Fruit fly (Drosophila melanogaster) S2 (cell line): ENCODE measurements around the gene CG15891.

Experiments used
- CG8478 ChIP-seq: fragments of >200 bp; optimal IDR thresholded peaks from 2 replicates; lab custom pipeline; 2018
- CTCF ChIP-seq, 2 experiments: fragments of >200 bp; optimal IDR thresholded peaks; 2 replicates each; lab custom pipeline; 2018

CG15891 gene

dm6 chrX:6315583-6315982 is 20.4 kb upstream of the CG15891 start:
- TF ChIP-seq CTCF (optimal IDR thresholded peaks at IDR 0.05; lab: Kevin White, UChicago) (no peak), CG8478 (no peak)

- TF ChIP-seq CG8478 (no peak), CTCF (optimal IDR thresholded peaks at IDR 0.05; lab: Kevin White, UChicago) (no peak)
Measured at dm6 chrX:6311516-6311915, 16.4 kb upstream of the CG15891 start.

dm6 chrX:6310408-6310807 is 15.3 kb upstream of the CG15891 start:
- no peak for TF ChIP-seq CTCF (optimal IDR thresholded peaks at IDR 0.05; lab: Kevin White, UChicago)
- TF ChIP-seq CG8478 = no peak

- no peak for TF ChIP-seq CTCF (optimal IDR thresholded peaks at IDR 0.05; lab: Kevin White, UChicago)
- TF ChIP-seq CG8478 = no peak
Measured at dm6 chrX:6308852-6309251, 13.7 kb upstream of the CG15891 start, which contains the start of gene CG15894. CG15894 (plus strand) TSS chrX:6309212.

- no peak for TF ChIP-seq CTCF (optimal IDR thresholded peaks at IDR 0.05; lab: Kevin White, UChicago)
- no peak for TF ChIP-seq CG8478
Measured at dm6 chrX:6305317-6305716, 10.2 kb upstream of the CG15891 start.

dm6 chrX:6304203-6304602 is 9.1 kb upstream of the CG15891 start:
- TF ChIP-seq CG8478 (no peak), CTCF (optimal IDR thresholded peaks at IDR 0.05; lab: Kevin White, UChicago) (no peak)

dm6 chrX:6303675-6304074 is 8.5 kb upstream of the CG15891 start, which contains the start of gene CG3823:
CG3823 (plus strand) TSS chrX:6303975.
- TF ChIP-seq CG8478 (no peak), CTCF (optimal IDR thresholded peaks at IDR 0.05; lab: Kevin White, UChicago) (no peak)

dm6 chrX:6303196-6303595 is 8.1 kb upstream of the CG15891 start:
- TF ChIP-seq CTCF (optimal IDR thresholded peaks at IDR 0.05; lab: Kevin White, UChicago) = no peak
- TF ChIP-seq CG8478 = no peak

- TF ChIP-seq CG8478 (no peak), CTCF (optimal IDR thresholded peaks at IDR 0.05; lab: Kevin White, UChicago) (no peak)
Measured at dm6 chrX:6301052-6301451, 5.9 kb upstream of the CG15891 start, which contains the start of gene CG12219. CG12219 (minus strand) TSS chrX:6301285.

- no peak for TF ChIP-seq CTCF (optimal IDR thresholded peaks at IDR 0.05; lab: Kevin White, UChicago)
- TF ChIP-seq CG8478 = no peak
Measured at dm6 chrX:6294243-6294642, 902 bp downstream of the CG15891 start, which contains the start of gene CG15892. CG15892 (minus strand) TSS chrX:6294343.

- TF ChIP-seq CG8478 = no peak
- TF ChIP-seq CTCF (optimal IDR thresholded peaks at IDR 0.05; lab: Kevin White, UChicago) = peak in 1 of 2 experiments; percentile 25
Measured at dm6 chrX:6291083-6291699, 4.0 kb downstream of the CG15891 start, which contains the start of the genes Rpt4 and mldr. Rpt4 (minus strand) TSS chrX:6291245. mldr (plus strand) TSS chrX:6291303.

- no peak for TF ChIP-seq CG8478
- peak; percentile 46 to 48 for TF ChIP-seq CTCF (optimal IDR thresholded peaks at IDR 0.05; lab: Kevin White, UChicago)
Measured at dm6 chrX:6287842-6288241, 7.3 kb downstream of the CG15891 start, which contains the start of the genes Top3beta and wuho. Top3beta (minus strand) TSS chrX:6287990. wuho (plus strand) TSS chrX:6288100.

dm6 chrX:6283470-6283869 is 11.7 kb downstream of the CG15891 start, which contains the start of gene CG11700:
CG11700 (minus strand) TSS chrX:6283575.
- TF ChIP-seq CTCF (optimal IDR thresholded peaks at IDR 0.05; lab: Kevin White, UChicago) (no peak), CG8478 (no peak)

dm6 chrX:6279629-6280073 is 15.5 kb downstream of the CG15891 start, which contains the start of gene Ubi-p5E:
Ubi-p5E (minus strand) TSS chrX:6279647.
- no peak for TF ChIP-seq CTCF (optimal IDR thresholded peaks at IDR 0.05; lab: Kevin White, UChicago)
- no peak for TF ChIP-seq CG8478

- TF ChIP-seq CG8478 = no peak
- TF ChIP-seq CTCF (optimal IDR thresholded peaks at IDR 0.05; lab: Kevin White, UChicago) = no peak
Measured at dm6 chrX:6278879-6279628, 16.1 kb downstream of the CG15891 start.

- no peak for TF ChIP-seq CTCF (optimal IDR thresholded peaks at IDR 0.05; lab: Kevin White, UChicago)
- TF ChIP-seq CG8478 = no peak
Measured at dm6 chrX:6276590-6276989, 18.6 kb downstream of the CG15891 start, which contains the start of gene CG3566. CG3566 (minus strand) TSS chrX:6276724.
